Fruit fly (Drosophila melanogaster): ENCODE measurements around the gene CG5171.

Gene CG5171

DNA sequence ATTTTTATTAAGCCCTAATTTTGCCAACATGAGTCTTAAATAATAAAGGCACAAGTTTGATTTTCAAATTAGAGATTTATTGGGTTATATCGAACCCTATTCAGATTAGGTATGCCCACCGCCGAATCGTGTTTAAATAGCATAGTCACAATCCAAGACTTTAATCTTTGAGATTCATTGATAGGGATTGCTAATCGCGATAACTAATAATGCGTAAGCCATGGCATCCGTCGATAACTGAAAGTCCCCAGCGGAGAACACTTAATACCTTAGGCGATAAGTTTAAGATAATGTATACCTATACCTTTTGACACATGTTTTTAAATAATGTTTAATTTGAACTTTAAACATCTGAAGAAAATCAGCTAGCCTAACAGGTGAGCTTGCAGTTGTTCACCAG is 34.3 kb downstream of the CG5171 start:
- TF ChIP-seq CG32264 (GFP tag; optimal IDR thresholded peaks at IDR 0.05) = no peak
- TF ChIP-seq Hr83 (GFP tag; optimal IDR thresholded peaks at IDR 0.05; ENCODE audit: poor library complexity, severe bottlenecking) = no peak

- no peak for TF ChIP-seq Jra (GFP tag; optimal IDR thresholded peaks at IDR 0.05)
- no peak for TF ChIP-seq Dif (GFP tag; optimal IDR thresholded peaks at IDR 0.05; ENCODE audit: partially characterized antibody)
- TF ChIP-seq Rel (GFP tag; optimal IDR thresholded peaks at IDR 0.05) = no peak
- TF ChIP-seq Rel (tag; optimal IDR thresholded peaks at IDR 0.05) = no peak
- peak; percentile 39 for TF ChIP-seq dmrt93B (GFP tag; optimal IDR thresholded peaks at IDR 0.05)
- TF ChIP-seq rgr (GFP tag; optimal IDR thresholded peaks at IDR 0.05) = peak; percentile 50
- TF ChIP-seq Hnf4 (GFP tag; optimal IDR thresholded peaks at IDR 0.05) = peak; percentile 62
- TF ChIP-seq h (GFP tag; optimal IDR thresholded peaks at IDR 0.05) = peak; percentile 49
- TF ChIP-seq pan (optimal IDR thresholded peaks at IDR 0.05) = no peak
- TF ChIP-seq HLH106 (tag; optimal IDR thresholded peaks at IDR 0.05) = peak; percentile 39
- TF ChIP-seq Hr78 (GFP tag; optimal IDR thresholded peaks at IDR 0.05) = no peak
- TF ChIP-seq CG9705 (GFP tag; optimal IDR thresholded peaks at IDR 0.05) = peak; percentile 37
- peak; percentile 96 for TF ChIP-seq Hr83 (GFP tag; optimal IDR thresholded peaks at IDR 0.05; ENCODE audit: poor library complexity, severe bottlenecking)
- peak; percentile 47 for TF ChIP-seq tai (GFP tag; optimal IDR thresholded peaks at IDR 0.05)
- no peak for TF ChIP-seq Abd-B (GFP tag; optimal IDR thresholded peaks at IDR 0.05)
- TF ChIP-seq CG32264 (GFP tag; optimal IDR thresholded peaks at IDR 0.05) = no peak
- TF ChIP-seq woc (GFP tag; optimal IDR thresholded peaks at IDR 0.05) = no peak
- TF ChIP-seq br (GFP tag; optimal IDR thresholded peaks at IDR 0.05) = peak; percentile 24
- TF ChIP-seq Myc (optimal IDR thresholded peaks at IDR 0.05) = no peak
- TF ChIP-seq usp (GFP tag; optimal IDR thresholded peaks at IDR 0.05) = no peak
- no peak for TF ChIP-seq lola (GFP tag; optimal IDR thresholded peaks at IDR 0.05)
- peak; percentile 35 for TF ChIP-seq psq (GFP tag; optimal IDR thresholded peaks at IDR 0.05)
- TF ChIP-seq ey (GFP tag; optimal IDR thresholded peaks at IDR 0.05) = peak; percentile 21
- TF ChIP-seq N (GFP tag; optimal IDR thresholded peaks at IDR 0.05) = no peak
- TF ChIP-seq CrebA (GFP tag; optimal IDR thresholded peaks at IDR 0.05; ENCODE audit: borderline replicate concordance) = no peak
- TF ChIP-seq dl (GFP tag; optimal IDR thresholded peaks at IDR 0.05; ENCODE audit: insufficient read depth in 1 of 2, partially characterized antibody in 2 of 2) = no peak
- TF ChIP-seq Dfd (GFP tag; optimal IDR thresholded peaks at IDR 0.05) = no peak
- TF ChIP-seq OdsH (GFP tag; optimal IDR thresholded peaks at IDR 0.05) = peak; percentile 40
- no peak for TF ChIP-seq sage (GFP tag; optimal IDR thresholded peaks at IDR 0.05)
- TF ChIP-seq dsf (GFP tag; optimal IDR thresholded peaks at IDR 0.05; ENCODE audit: borderline replicate concordance) = peak; percentile 11
- no peak for TF ChIP-seq GATAd (GFP tag; optimal IDR thresholded peaks at IDR 0.05)
- TF ChIP-seq Mio (GFP tag; optimal IDR thresholded peaks at IDR 0.05) = no peak
- peak; percentile 74 for TF ChIP-seq sv (GFP tag; optimal IDR thresholded peaks at IDR 0.05)
- no peak for TF ChIP-seq Vsx2 (GFP tag; optimal IDR thresholded peaks at IDR 0.05; ENCODE audit: partially characterized antibody)
- peak; percentile 44 for TF ChIP-seq jim (GFP tag; optimal IDR thresholded peaks at IDR 0.05)
- peak; percentile 37 for TF ChIP-seq fru (GFP tag; optimal IDR thresholded peaks at IDR 0.05)
- peak in 1 of 2 experiments; percentile 49 for TF ChIP-seq foxo (GFP tag; optimal IDR thresholded peaks at IDR 0.05)
- TF ChIP-seq Sp1 (GFP tag; optimal IDR thresholded peaks at IDR 0.05) = no peak
- peak; percentile 51 for TF ChIP-seq brk (GFP tag; optimal IDR thresholded peaks at IDR 0.05)
Observed at dm6 chr2L:7436492-7437324, 35.6 kb downstream of the CG5171 start.

DNA sequence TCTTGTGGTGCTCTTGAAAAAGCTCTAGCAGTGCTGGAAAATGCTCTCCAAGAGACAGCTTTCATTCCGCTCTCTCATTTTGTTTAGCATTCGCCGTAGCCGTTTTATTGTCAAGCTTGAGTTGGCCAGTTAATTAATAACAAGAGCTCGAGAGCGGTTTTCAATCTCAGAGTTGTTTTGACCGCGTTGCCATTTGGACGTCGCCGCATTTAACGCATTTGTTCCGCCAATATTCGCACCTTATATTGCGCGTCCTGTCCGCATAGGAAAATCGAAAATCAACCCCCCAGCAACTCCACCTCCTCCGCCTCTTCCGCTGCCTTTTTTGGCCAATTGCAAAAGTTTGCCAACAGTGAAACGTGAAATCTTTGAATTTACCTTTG is 36.2 kb downstream of the CG5171 start, which contains the start of gene CG5973:
CG5973 (plus strand) TSS at position 168 of the 383 bp plus-strand sequence.
- TF ChIP-seq CrebA (GFP tag; optimal IDR thresholded peaks at IDR 0.05; ENCODE audit: borderline replicate concordance) (no peak), GATAd (GFP tag; optimal IDR thresholded peaks at IDR 0.05) (no peak), dl (GFP tag; optimal IDR thresholded peaks at IDR 0.05; ENCODE audit: insufficient read depth in 1 of 2, partially characterized antibody in 2 of 2) (peak in 1 of 2 experiments; percentile 16), Vsx2 (GFP tag; optimal IDR thresholded peaks at IDR 0.05; ENCODE audit: partially characterized antibody) (peak; percentile 22), Dif (GFP tag; optimal IDR thresholded peaks at IDR 0.05; ENCODE audit: partially characterized antibody) (peak; percentile 49), N (GFP tag; optimal IDR thresholded peaks at IDR 0.05) (no peak), Mio (GFP tag; optimal IDR thresholded peaks at IDR 0.05) (no peak)
